Worm (Caenorhabditis elegans) whole organism, dauer: Measurements from ENCODE around the gene F45E10.2.

Experiments
- unc-62 ChIP-seq: sonication (generic microtip); optimal IDR thresholded peaks from 2 replicates; lab custom pipeline; 2017; ENCODE audit warnings: missing biosample characterization, missing genetic modification reagents, missing genetic modification characterization

Gene F45E10.2

ce11 chrII:11055223-11055622, at the start of gene F45E10.2:
F45E10.2 (minus strand) TSS chrII:11055323.
- TF ChIP-seq unc-62 (GFP tag; lab: Kevin White, UChicago), result no peak

DNA sequence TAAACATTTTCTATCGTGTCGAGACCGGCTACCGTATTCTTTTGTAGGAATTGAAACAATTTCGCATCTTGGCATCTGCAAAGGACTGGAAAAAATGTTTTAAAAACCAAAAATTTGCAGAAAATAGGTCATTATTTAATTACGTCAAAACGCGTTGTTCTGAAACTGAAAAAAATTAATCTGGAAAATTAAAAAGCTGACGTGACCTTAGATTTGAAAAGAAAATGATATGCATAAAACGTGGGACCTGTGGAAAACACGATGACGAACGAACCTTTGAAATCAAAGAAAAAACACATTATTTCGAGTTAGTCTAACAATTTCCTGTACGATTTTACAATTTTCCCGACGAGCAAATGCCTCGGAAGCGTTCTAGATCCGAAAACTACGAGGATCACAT, 49.0 kb upstream of the F45E10.2 start, which contains the start of gene C09H10.9:
Gene C09H10.9 (plus strand): TSS at position 301 of the 400 bp plus-strand sequence.
- no peak for TF ChIP-seq unc-62 (GFP tag; lab: Kevin White, UChicago)

ce11 chrII:11103657-11104056, 48.5 kb upstream of the F45E10.2 start, which contains the start of gene C09H10.5:
C09H10.5 (minus strand) TSS chrII:11103757.
- no peak for TF ChIP-seq unc-62 (GFP tag; lab: Kevin White, UChicago)

DNA sequence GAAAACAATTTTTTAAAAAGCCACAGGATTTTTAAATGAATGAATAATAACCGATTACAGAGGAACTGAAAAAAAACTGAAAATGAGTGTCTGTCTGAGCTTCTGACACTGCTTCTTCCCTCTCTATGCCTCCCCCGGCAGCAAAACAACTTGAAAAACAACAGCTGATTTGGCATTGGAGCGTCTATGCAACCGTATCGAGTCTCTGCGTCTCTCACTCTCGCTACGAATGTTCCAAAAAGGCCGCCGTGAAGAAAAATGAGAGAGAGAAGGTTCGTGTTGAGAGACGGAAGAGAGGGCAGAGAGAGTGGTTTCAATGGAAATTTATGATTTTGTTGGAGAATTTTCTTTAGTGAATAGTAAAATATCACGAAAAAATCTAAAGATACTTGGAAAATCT, 47.9 kb upstream of the F45E10.2 start:
- TF ChIP-seq unc-62 (GFP tag; lab: Kevin White, UChicago), result no peak

ce11 chrII:11101171-11101570, 46.0 kb upstream of the F45E10.2 start:
- TF ChIP-seq unc-62 (GFP tag; lab: Kevin White, UChicago), result no peak

ce11 chrII:11099841-11100240, 44.7 kb upstream of the F45E10.2 start, which contains the start of gene C09H10.4:
C09H10.4 (plus strand) TSS chrII:11100141.
- no peak for TF ChIP-seq unc-62 (GFP tag; lab: Kevin White, UChicago)

DNA sequence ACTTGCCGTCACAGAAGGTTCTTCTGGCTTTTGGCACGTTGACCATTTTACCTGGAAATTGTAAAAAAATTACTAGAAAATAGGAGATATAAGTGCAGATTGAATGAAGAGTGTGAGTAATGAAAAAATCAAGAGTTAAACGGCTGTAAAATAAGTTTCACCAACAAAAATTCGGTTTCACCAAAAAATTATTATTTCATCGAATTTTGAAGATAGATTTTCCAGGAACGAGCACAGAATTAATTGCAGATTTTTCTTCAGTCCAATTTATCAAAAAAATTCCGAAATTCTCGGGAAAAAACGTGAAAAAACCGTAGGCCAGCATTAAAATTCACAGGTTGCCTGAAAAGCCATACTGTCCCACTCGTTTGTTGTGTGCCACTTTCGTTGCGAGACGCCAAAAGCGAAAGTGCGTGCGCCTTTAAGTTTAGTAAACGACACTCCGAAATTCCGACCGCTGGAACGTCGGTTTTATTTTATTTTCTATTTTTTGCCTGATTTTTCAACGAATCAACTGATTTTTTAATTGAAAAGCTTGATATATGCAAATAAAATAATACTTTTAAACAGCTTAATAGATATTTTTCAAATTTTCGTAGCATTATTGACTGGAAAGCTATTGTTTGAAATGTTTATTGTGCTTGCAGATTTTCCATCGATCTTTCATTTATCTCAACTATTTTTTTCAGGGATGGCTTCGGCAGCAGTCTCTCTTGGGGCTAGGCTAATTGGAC, 42.2 kb upstream of the F45E10.2 start, which contains the start of the genes rpl-36.A and nuo-1:
Gene rpl-36.A (minus strand): TSS at position 51 of the 734 bp plus-strand sequence.
Gene nuo-1 (plus strand): TSS at position 684 of the 734 bp plus-strand sequence.
- TF ChIP-seq unc-62 (GFP tag; lab: Kevin White, UChicago), result no peak

DNA sequence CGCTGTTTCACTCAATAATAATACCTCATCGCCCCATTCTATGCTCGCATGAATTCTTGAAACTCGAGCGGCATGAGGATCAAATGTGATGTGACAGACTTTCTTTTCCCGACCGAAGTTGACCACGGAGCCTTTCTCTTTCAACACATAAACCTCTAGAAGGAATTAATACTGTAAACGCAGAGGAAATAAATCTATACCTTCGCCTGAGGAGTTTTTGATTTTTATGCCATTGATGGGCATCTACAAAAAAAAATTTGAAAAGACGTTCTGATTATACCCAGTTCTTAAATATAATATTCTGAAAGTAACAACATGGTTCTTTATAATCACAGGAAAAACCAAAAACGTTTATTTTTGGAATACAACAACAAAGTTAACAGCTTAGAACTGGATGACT, 41.1 kb upstream of the F45E10.2 start, which contains the start of gene nbs-1:
Gene nbs-1 (minus strand): TSS at position 246 of the 400 bp plus-strand sequence.
- TF ChIP-seq unc-62 (GFP tag; lab: Kevin White, UChicago), result no peak

- TF ChIP-seq unc-62 (GFP tag; lab: Kevin White, UChicago), result no peak
These were observed 39.3 kb upstream of the F45E10.2 start for ce11 chrII:11094431-11094830.

ce11 chrII:11092413-11092812, 37.3 kb upstream of the F45E10.2 start, which contains the start of gene rpl-42:
rpl-42 (plus strand) TSS chrII:11092713.
- TF ChIP-seq unc-62 (GFP tag; lab: Kevin White, UChicago), result no peak

DNA sequence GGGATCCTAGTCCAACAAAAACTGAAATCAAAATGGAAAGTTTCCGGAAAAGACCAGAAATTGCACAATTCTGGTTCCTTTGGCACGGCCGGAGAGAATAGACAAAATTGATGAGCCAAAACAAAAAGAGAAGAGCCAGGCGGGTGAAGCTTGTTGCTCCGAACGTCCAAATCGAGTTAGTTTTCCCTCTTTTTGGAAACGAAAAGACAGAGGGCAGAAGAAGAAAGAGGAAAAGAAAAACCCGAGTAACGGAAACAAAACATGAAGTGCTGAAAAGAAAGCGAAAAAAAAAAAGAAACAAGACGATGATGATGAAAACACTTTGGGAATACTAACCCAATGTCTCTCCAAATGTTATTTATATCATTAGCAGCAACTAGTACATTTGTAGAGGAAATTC, 36.5 kb upstream of the F45E10.2 start:
- no peak for TF ChIP-seq unc-62 (GFP tag; lab: Kevin White, UChicago)

DNA sequence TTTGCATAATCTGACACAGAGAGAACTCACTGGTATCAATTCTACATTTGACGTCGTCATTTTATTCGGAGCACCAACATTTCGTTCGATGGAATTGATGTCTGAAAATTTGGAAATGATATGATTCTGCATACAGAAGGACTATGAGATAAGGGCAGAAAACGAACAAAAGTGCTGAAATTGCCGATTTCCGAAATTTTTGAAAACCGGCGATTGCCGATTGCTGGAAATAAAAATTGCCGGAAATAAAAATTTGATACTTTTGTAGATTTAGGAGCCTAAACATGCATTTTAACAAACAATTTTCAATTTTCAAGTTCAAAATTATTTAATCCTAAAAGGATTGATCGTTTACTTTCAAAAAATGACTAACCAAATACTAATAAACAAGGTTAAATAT, 34.2 kb upstream of the F45E10.2 start, which contains the start of gene unc-53:
Gene unc-53 (minus strand): TSS at position 101 of the 400 bp plus-strand sequence.
- TF ChIP-seq unc-62 (GFP tag; lab: Kevin White, UChicago), result no peak

DNA sequence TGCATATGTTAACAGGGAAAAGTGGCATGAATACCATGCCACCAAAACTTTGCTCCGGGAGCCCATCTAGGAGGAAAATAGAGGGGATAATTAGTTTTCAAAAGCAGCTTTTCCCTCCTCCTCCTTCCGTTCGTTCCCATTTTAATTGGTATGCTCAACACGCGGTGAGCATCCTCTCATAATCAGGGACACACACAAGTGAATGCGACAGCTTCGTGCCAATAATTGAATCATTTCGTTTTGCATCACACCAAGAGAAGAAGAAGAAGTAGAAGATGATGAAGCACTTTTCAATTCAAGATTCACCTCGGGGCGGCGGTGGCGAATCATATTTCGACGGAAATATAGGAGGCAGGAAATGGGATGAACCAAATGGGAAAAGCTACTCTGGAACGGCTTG, 33.0 kb upstream of the F45E10.2 start:
- TF ChIP-seq unc-62 (GFP tag; lab: Kevin White, UChicago), result no peak

DNA sequence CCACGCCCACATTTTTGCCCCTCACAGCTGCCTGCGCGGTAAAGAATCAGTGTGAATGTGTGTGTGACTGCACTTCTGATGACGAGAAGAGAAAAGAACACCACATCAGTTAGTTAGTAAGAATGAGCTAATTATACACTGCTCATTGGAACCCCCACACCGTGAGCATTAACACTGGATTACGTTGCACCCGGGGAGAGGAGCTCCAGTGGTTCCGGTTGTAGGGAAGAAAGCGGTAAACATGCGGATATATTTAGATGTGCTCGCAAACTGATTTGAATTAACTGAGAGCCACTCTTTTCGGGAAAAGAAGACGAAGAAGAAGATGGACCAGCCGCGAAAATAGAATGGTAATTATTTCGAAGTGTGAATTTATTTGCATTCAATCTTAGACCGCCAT, 31.6 kb upstream of the F45E10.2 start:
- no peak for TF ChIP-seq unc-62 (GFP tag; lab: Kevin White, UChicago)

DNA sequence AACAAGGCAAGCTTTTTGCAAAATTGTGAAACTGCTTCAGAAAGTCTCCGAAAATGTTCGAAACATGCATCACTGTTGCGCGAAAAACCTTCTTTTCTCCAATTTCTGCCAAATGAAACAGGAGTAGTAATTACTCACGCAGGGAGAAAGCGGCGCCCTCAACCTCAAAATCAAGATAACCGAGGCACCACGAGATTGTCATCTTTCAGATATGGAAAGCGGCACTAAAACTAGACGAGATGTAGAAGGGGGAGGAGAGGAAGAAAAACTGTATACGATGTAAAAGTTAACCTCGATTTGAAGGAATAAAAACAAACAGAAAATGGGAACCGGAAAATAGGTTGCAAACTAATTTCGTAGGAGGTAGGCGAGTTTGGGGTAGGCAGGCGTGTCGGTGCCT, 21.4 kb upstream of the F45E10.2 start:
- no peak for TF ChIP-seq unc-62 (GFP tag; lab: Kevin White, UChicago)

- no peak for TF ChIP-seq unc-62 (GFP tag; lab: Kevin White, UChicago)
These were observed 17.4 kb upstream of the F45E10.2 start for ce11 chrII:11072565-11072964.
